Worm (Caenorhabditis elegans) whole organism, L4 larva: ENCODE data around the gene F13A7.14.

Experiments
- ZK337.2 ChIP-seq: fragments of 200-800 bp; sonication (Bioruptor generic); IDR thresholded peaks from 2 replicates; pipeline ENCODE4 v1.3.6; 2022; ENCODE audit warnings: missing genetic modification reagents, missing genetic modification characterization, missing compliant biosample characterization
- ZK546.5 ChIP-seq, 2 experiments: sonication (generic microtip); optimal IDR thresholded peaks; 2 replicates each; lab custom pipeline; 2017; ENCODE audit warnings: missing biosample characterization in 2 of 2, missing genetic modification characterization in 2 of 2
- dmd-9 ChIP-seq: fragments of 200-800 bp; sonication (Bioruptor generic); IDR thresholded peaks from 2 replicates; pipeline ENCODE4 v1.3.6; 2022; ENCODE audit warnings: missing genetic modification reagents, missing genetic modification characterization, missing compliant biosample characterization
- jun-1 ChIP-seq: fragments of 150-350 bp; optimal IDR thresholded peaks from 2 replicates; lab custom pipeline; 2014; ENCODE audit warnings: missing biosample characterization, missing genetic modification reagents, missing genetic modification characterization
- lin-13 ChIP-seq: fragments of 150-350 bp; optimal IDR thresholded peaks from 2 replicates; lab custom pipeline; 2014; ENCODE audit warnings: missing biosample characterization, missing genetic modification reagents, missing genetic modification characterization
- lsy-2 ChIP-seq, 2 experiments: fragments of 150-350 bp in 1 of 2; sonication (generic microtip) in 1 of 2; optimal IDR thresholded peaks; 2 replicates each; lab custom pipeline; 2014 to 2017; ENCODE audit warnings: missing biosample characterization in 2 of 2, missing genetic modification characterization in 2 of 2
- nhr-25 ChIP-seq: sonication (generic microtip); optimal IDR thresholded peaks from 2 replicates; lab custom pipeline; 2017; ENCODE audit warnings: missing genetic modification characterization, mild to moderate bottlenecking, missing compliant biosample characterization, antibody characterized with exemption, moderate library complexity, borderline replicate concordance; ENCODE audit not compliant: insufficient read depth
- saeg-2 ChIP-seq: fragments of 200-800 bp; sonication (Bioruptor generic); IDR thresholded peaks from 2 replicates; pipeline ENCODE4 v1.3.6; 2022; ENCODE audit warnings: missing genetic modification reagents, missing genetic modification characterization, missing compliant biosample characterization

- TF ChIP-seq jun-1 (no peak), ZK337.2 (GFP tag; lab: Robert Waterston, UW) (no peak), nhr-25 (tag; lab: Kevin White, UChicago) (no peak), dmd-9 (GFP tag; lab: Robert Waterston, UW) (0 out of 2 replicates have a peak, but pooled peaks have one; percentile 21), lin-13 (GFP tag; lab: Kevin White, UChicago) (no peak), lsy-2 (tag; optimal IDR thresholded peaks at IDR 0.05; lab: Kevin White, UChicago) (no peak), ZK546.5 (tag; optimal IDR thresholded peaks at IDR 0.05; lab: Kevin White, UChicago) (no peak), saeg-2 (no peak)
Measured at ce11 chrV:16377188-16377587, 24.5 kb upstream of the F13A7.14 start.
